Fruit fly (Drosophila melanogaster) whole organism, embryonic: Measurements from ENCODE around the gene CG43088.
A peak's percentile ranks its signal among the peaks of the same experiment; 100 is the strongest.

ENCODE experiments used
- Adf1 ChIP-seq: fragments of 200-800 bp; sonication (Bioruptor generic); IDR thresholded peaks from 2 replicates; pipeline ENCODE4 v1.3.6; 2022; ENCODE audit warnings: missing biosample characterization, missing genetic modification characterization
- CG1233 ChIP-seq: fragments of 200-800 bp; sonication (Bioruptor generic); optimal IDR thresholded peaks from 4 replicates; lab custom pipeline; 2018; ENCODE audit warnings: missing biosample characterization, mild to moderate bottlenecking, missing genetic modification characterization
- CG15269 ChIP-seq: fragments of 200-800 bp; sonication (Bioruptor generic); optimal IDR thresholded peaks from 2 replicates; lab custom pipeline; 2018; ENCODE audit warnings: missing biosample characterization, mild to moderate bottlenecking, missing genetic modification characterization, moderate library complexity
- CG15479 ChIP-seq: fragments of 200-800 bp; sonication (Bioruptor generic); optimal IDR thresholded peaks from 3 replicates; lab custom pipeline; 2019; ENCODE audit warnings: missing biosample characterization, mild to moderate bottlenecking, missing genetic modification characterization, moderate library complexity
- CG17328 ChIP-seq: fragments of 200-800 bp; sonication (Bioruptor generic); IDR thresholded peaks from 2 replicates; pipeline ENCODE4 v1.3.6; 2022; ENCODE audit warnings: missing biosample characterization, missing genetic modification characterization
- CG31224 ChIP-seq: fragments of 200-800 bp; sonication (Bioruptor generic); IDR thresholded peaks from 2 replicates; pipeline ENCODE4 v1.3.6; 2022; ENCODE audit warnings: missing biosample characterization, missing genetic modification characterization
- CG3163 ChIP-seq: fragments of 200-800 bp; sonication (Bioruptor generic); optimal IDR thresholded peaks from 3 replicates; lab custom pipeline; 2016; ENCODE audit warnings: missing biosample characterization, missing genetic modification characterization
- CG3407 ChIP-seq: fragments of 200-800 bp; sonication (Bioruptor generic); optimal IDR thresholded peaks from 2 replicates; lab custom pipeline; 2018; ENCODE audit warnings: missing biosample characterization, mild to moderate bottlenecking, missing genetic modification characterization
- CG34224 ChIP-seq: fragments of 200-800 bp; sonication (Bioruptor generic); IDR thresholded peaks from 3 replicates; pipeline ENCODE4 v1.3.6; 2022; ENCODE audit warnings: missing biosample characterization, missing genetic modification characterization; ENCODE audit not compliant: partially characterized antibody
- CG43689 ChIP-seq: fragments of 200-800 bp; sonication (Bioruptor generic); IDR thresholded peaks from 2 replicates; pipeline ENCODE4 v1.3.6; 2022; ENCODE audit warnings: missing biosample characterization, missing genetic modification characterization
- CG6689 ChIP-seq: fragments of 200-800 bp; sonication (Bioruptor generic); IDR thresholded peaks from 2 replicates; pipeline ENCODE4 v1.3.6; 2022; ENCODE audit warnings: missing biosample characterization, missing genetic modification characterization
- CG6765 ChIP-seq: fragments of 200-800 bp; sonication (Bioruptor generic); optimal IDR thresholded peaks from 3 replicates; lab custom pipeline; 2017; ENCODE audit warnings: missing biosample characterization, mild to moderate bottlenecking, missing genetic modification characterization
- CG8290 ChIP-seq, 3 experiments: fragments of 200-800 bp; sonication (Bioruptor generic); optimal IDR thresholded peaks; 2 replicates each; lab custom pipeline; 2016 to 2019; ENCODE audit warnings: missing biosample characterization in 3 of 3, missing genetic modification characterization in 3 of 3, mild to moderate bottlenecking in 2 of 3, moderate library complexity in 1 of 3
- CG8359 ChIP-seq: fragments of 200-800 bp; sonication (Bioruptor generic); optimal IDR thresholded peaks from 2 replicates; lab custom pipeline; 2017; ENCODE audit warnings: missing biosample characterization, mild to moderate bottlenecking, missing genetic modification characterization, borderline replicate concordance
- CG9817 ChIP-seq: fragments of 200-800 bp; sonication (Bioruptor generic); optimal IDR thresholded peaks from 2 replicates; lab custom pipeline; 2018; ENCODE audit warnings: missing biosample characterization, mild to moderate bottlenecking, missing genetic modification characterization, moderate library complexity
- CTCF ChIP-seq: fragments of 200-800 bp; sonication (Bioruptor generic); optimal IDR thresholded peaks from 2 replicates; lab custom pipeline; 2017; ENCODE audit warnings: missing biosample characterization, mild to moderate bottlenecking, missing genetic modification characterization, moderate library complexity
- Dad ChIP-seq: fragments of 200-800 bp; sonication (Bioruptor generic); optimal IDR thresholded peaks from 3 replicates; lab custom pipeline; 2016; ENCODE audit warnings: missing biosample characterization, missing genetic modification characterization
- Deaf1 ChIP-seq: fragments of 200-800 bp; optimal IDR thresholded peaks from 3 replicates; lab custom pipeline; 2019; ENCODE audit warnings: missing biosample characterization, mild to moderate bottlenecking, missing genetic modification characterization, moderate library complexity
- E2f2 ChIP-seq: fragments of 200-800 bp; sonication (Bioruptor generic); IDR thresholded peaks from 2 replicates; pipeline ENCODE4 v1.3.6; 2022; ENCODE audit warnings: missing biosample characterization, missing genetic modification characterization
- Med ChIP-seq: fragments of 200-800 bp; sonication (Bioruptor generic); peaks from one replicate; lab custom pipeline; 2016; ENCODE audit warnings: missing biosample characterization, missing genetic modification characterization, mild to moderate bottlenecking, inconsistent platforms, moderate library complexity
- Neu2 ChIP-seq: fragments of 200-800 bp; sonication (Bioruptor generic); optimal IDR thresholded peaks from 3 replicates; lab custom pipeline; 2016; ENCODE audit warnings: missing biosample characterization, missing genetic modification characterization, borderline replicate concordance
- Nf-YC ChIP-seq: fragments of 200-800 bp; optimal IDR thresholded peaks from 3 replicates; lab custom pipeline; 2019; ENCODE audit warnings: missing biosample characterization, mild to moderate bottlenecking, missing genetic modification characterization, moderate library complexity
- Poxn ChIP-seq: fragments of 200-800 bp; sonication (Bioruptor generic); IDR thresholded peaks from 2 replicates; pipeline ENCODE4 v1.3.6; 2022; ENCODE audit warnings: missing biosample characterization, missing genetic modification characterization
- Scr ChIP-seq: fragments of 200-800 bp; sonication (Bioruptor generic); IDR thresholded peaks from 2 replicates; pipeline ENCODE4 v1.3.6; 2022; ENCODE audit warnings: missing biosample characterization, missing genetic modification characterization; ENCODE audit not compliant: partially characterized antibody
- Trl ChIP-seq, 3 experiments: fragments of >200 bp in 2 of 3; fragments of 200-800 bp in 1 of 3; sonication (Bioruptor generic) in 1 of 3; optimal IDR thresholded peaks; 2 replicates in 1 of 3; 3 replicates in 2 of 3; lab custom pipeline; 2016 to 2017; ENCODE audit warnings: missing biosample characterization in 1 of 3, missing genetic modification characterization in 1 of 3
- al ChIP-seq: fragments of 200-800 bp; sonication (Bioruptor generic); IDR thresholded peaks from 2 replicates; pipeline ENCODE4 v1.3.6; 2022; ENCODE audit warnings: missing biosample characterization, missing genetic modification characterization
- amos ChIP-seq: fragments of 200-800 bp; sonication (Bioruptor generic); IDR thresholded peaks from 2 replicates; pipeline ENCODE4 v1.3.6; 2022; ENCODE audit warnings: missing biosample characterization, missing genetic modification characterization; ENCODE audit not compliant: partially characterized antibody
- cg ChIP-seq: fragments of 200-800 bp; sonication (Bioruptor generic); optimal IDR thresholded peaks from 3 replicates; lab custom pipeline; 2019; ENCODE audit warnings: missing biosample characterization, mild to moderate bottlenecking, missing genetic modification characterization, moderate library complexity
- chinmo ChIP-seq: fragments of 200-800 bp; sonication (Bioruptor generic); IDR thresholded peaks from 4 replicates; pipeline ENCODE4 v1.3.6; 2022; ENCODE audit warnings: missing biosample characterization, missing genetic modification characterization; ENCODE audit not compliant: partially characterized antibody
- eve ChIP-seq, 2 experiments: fragments of >200 bp; optimal IDR thresholded peaks; 2 replicates each; lab custom pipeline; 2017; ENCODE audit warnings: missing biosample characterization in 2 of 2, missing genetic modification characterization in 2 of 2
- gce ChIP-seq: fragments of 200-800 bp; sonication (Bioruptor generic); IDR thresholded peaks from 3 replicates; pipeline ENCODE4 v1.3.6; 2022; ENCODE audit warnings: missing biosample characterization, missing genetic modification characterization
- grn ChIP-seq: fragments of 200-800 bp; sonication (Bioruptor generic); optimal IDR thresholded peaks from 3 replicates; lab custom pipeline; 2017; ENCODE audit warnings: missing biosample characterization, missing genetic modification characterization
- ind ChIP-seq: fragments of 200-800 bp; sonication (Bioruptor generic); optimal IDR thresholded peaks from 3 replicates; lab custom pipeline; 2016; ENCODE audit warnings: missing biosample characterization, missing genetic modification characterization
- klu ChIP-seq: fragments of 200-800 bp; sonication (Bioruptor generic); IDR thresholded peaks from 2 replicates; pipeline ENCODE4 v1.3.6; 2022; ENCODE audit warnings: missing biosample characterization, missing genetic modification characterization
- lov ChIP-seq, 2 experiments: fragments of 200-800 bp in 1 of 2; fragments of >200 bp in 1 of 2; sonication (Bioruptor generic) in 1 of 2; IDR thresholded peaks in 1 of 2; optimal IDR thresholded peaks in 1 of 2; 2 replicates in 1 of 2; 3 replicates in 1 of 2; pipeline versions ENCODE4 v1.3.6 to Lab custom; 2017 to 2022; ENCODE audit warnings: missing biosample characterization in 1 of 2, missing genetic modification characterization in 1 of 2
- luna ChIP-seq: fragments of 200-800 bp; sonication (Bioruptor generic); optimal IDR thresholded peaks from 2 replicates; lab custom pipeline; 2016; ENCODE audit warnings: missing biosample characterization, missing genetic modification characterization
- rib ChIP-seq: fragments of 200-800 bp; sonication (Bioruptor generic); IDR thresholded peaks from 2 replicates; pipeline ENCODE4 v1.3.6; 2022; ENCODE audit warnings: missing biosample characterization, missing genetic modification characterization
- sim ChIP-seq: fragments of 200-800 bp; sonication (Bioruptor generic); IDR thresholded peaks from 2 replicates; pipeline ENCODE4 v1.3.6; 2022; ENCODE audit warnings: missing biosample characterization, missing genetic modification characterization
- sisA ChIP-seq: fragments of 200-800 bp; sonication (Bioruptor generic); IDR thresholded peaks from 2 replicates; pipeline ENCODE4 v1.3.6; 2022; ENCODE audit warnings: missing biosample characterization, missing genetic modification characterization
- sna ChIP-seq: fragments of 200-800 bp; sonication (Bioruptor generic); IDR thresholded peaks from 2 replicates; pipeline ENCODE4 v1.3.6; 2022; ENCODE audit warnings: missing biosample characterization, missing genetic modification characterization; ENCODE audit not compliant: partially characterized antibody
- sob ChIP-seq: fragments of 200-800 bp; sonication (Bioruptor generic); IDR thresholded peaks from 2 replicates; pipeline ENCODE4 v1.3.6; 2022; ENCODE audit warnings: missing biosample characterization, missing genetic modification characterization
- stwl ChIP-seq: fragments of 200-800 bp; sonication (Bioruptor generic); optimal IDR thresholded peaks from 3 replicates; lab custom pipeline; 2018; ENCODE audit warnings: missing biosample characterization, mild to moderate bottlenecking, missing genetic modification characterization, moderate library complexity
- tll ChIP-seq, 2 experiments: fragments of 200-800 bp in 1 of 2; fragments of >200 bp in 1 of 2; sonication (Bioruptor generic) in 1 of 2; optimal IDR thresholded peaks; 2 replicates each; lab custom pipeline; 2017 to 2019; ENCODE audit warnings: missing biosample characterization in 2 of 2, missing genetic modification characterization in 2 of 2, mild to moderate bottlenecking in 1 of 2, moderate library complexity in 1 of 2
- twi ChIP-seq: fragments of 200-800 bp; optimal IDR thresholded peaks from 2 replicates; lab custom pipeline; 2019; ENCODE audit warnings: missing biosample characterization, mild to moderate bottlenecking, missing genetic modification characterization, moderate library complexity
- unc-4 ChIP-seq: fragments of 200-800 bp; sonication (Bioruptor generic); IDR thresholded peaks from 2 replicates; pipeline ENCODE4 v1.3.6; 2022; ENCODE audit warnings: missing biosample characterization, missing genetic modification characterization; ENCODE audit not compliant: partially characterized antibody
- zen2 ChIP-seq: fragments of 200-800 bp; sonication (Bioruptor generic); IDR thresholded peaks from 3 replicates; pipeline ENCODE4 v1.3.6; 2022; ENCODE audit warnings: missing biosample characterization, missing genetic modification characterization; ENCODE audit not compliant: partially characterized antibody

Gene CG43088

dm6 chrX:14702058-14702457, at the start of gene CG43088:
Gene CG43088 (plus strand): TSS chrX:14702358.
- TF ChIP-seq CG8359 (GFP tag; lab: Kevin White, UChicago) (no peak), tll (GFP tag; optimal IDR thresholded peaks at IDR 0.05; lab: Kevin White, UChicago) (no peak)

- TF ChIP-seq ind (no peak), CG8359 (GFP tag; lab: Kevin White, UChicago) (peak; percentile 32), lov (optimal IDR thresholded peaks at IDR 0.05; lab: Kevin White, UChicago) (no peak), lov (GFP tag; IDR thresholded peaks at IDR 0.05; lab: Robert Waterston, UW) (peak; percentile 60; the same call in 1 of the 3 replicates), Adf1 (peak; percentile 37; the same call in 1 of the 2 replicates), klu (GFP tag; lab: Robert Waterston, UW) (no peak), sob (0 out of 2 replicates have a peak, but pooled peaks have one; percentile 32), eve (GFP tag; optimal IDR thresholded peaks at IDR 0.05; lab: Kevin White, UChicago) (no peak), sim (GFP tag; lab: Robert Waterston, UW) (no peak), zen2 (0 out of 3 replicates have a peak, but pooled peaks have one; percentile 40), al (GFP tag; lab: Robert Waterston, UW) (no peak), Neu2 (GFP tag; lab: Kevin White, UChicago) (no peak), CG8290 (GFP tag; optimal IDR thresholded peaks at IDR 0.05; lab: Kevin White, UChicago) (peak; percentile 27), CG8290 (tag; optimal IDR thresholded peaks at IDR 0.05; lab: Kevin White, UChicago) (peak in 1 of 2 experiments; percentile 38), CG1233 (GFP tag; lab: Kevin White, UChicago) (no peak), grn (GFP tag; lab: Kevin White, UChicago) (peak; percentile 55), chinmo (GFP tag; lab: Robert Waterston, UW) (peak; percentile 89; the same call in 3 of the 4 replicates), CG31224 (no peak), sna (GFP tag; lab: Robert Waterston, UW) (peak; percentile 27; the same call in 1 of the 2 replicates), Trl (optimal IDR thresholded peaks at IDR 0.05; lab: Kevin White, UChicago) (peak; percentile 74 to 84), Trl (GFP tag; optimal IDR thresholded peaks at IDR 0.05; lab: Kevin White, UChicago) (no peak), Deaf1 (tag; lab: Kevin White, UChicago) (peak; percentile 99), CG17328 (GFP tag; lab: Robert Waterston, UW) (peak; percentile 41; the same call in 1 of the 2 replicates), Poxn (GFP tag; lab: Robert Waterston, UW) (no peak), sisA (GFP tag; lab: Robert Waterston, UW) (no peak), Scr (GFP tag; lab: Robert Waterston, UW) (peak; percentile 31; the same call in 1 of the 2 replicates), CG34224 (GFP tag; lab: Robert Waterston, UW) (peak; percentile 52; the same call in 1 of the 3 replicates), CG6765 (no peak), Nf-YC (tag; lab: Kevin White, UChicago) (peak; percentile 20), CG6689 (0 out of 2 replicates have a peak, but pooled peaks have one; percentile 22), CG9817 (tag; lab: Kevin White, UChicago) (no peak), cg (GFP tag; lab: Kevin White, UChicago) (peak; percentile 84), CTCF (GFP tag; lab: Kevin White, UChicago) (no peak), twi (tag; lab: Kevin White, UChicago) (no peak), CG3163 (no peak), CG15479 (GFP tag; lab: Kevin White, UChicago) (peak; percentile 73), rib (GFP tag; lab: Robert Waterston, UW) (peak; percentile 81), amos (GFP tag; lab: Robert Waterston, UW) (peak; percentile 4; the same call in 1 of the 2 replicates), gce (0 out of 3 replicates have a peak, but pooled peaks have one; percentile 5), Med (GFP tag; lab: Kevin White, UChicago) (peak; percentile 86), CG43689 (GFP tag; lab: Robert Waterston, UW) (no peak), E2f2 (GFP tag; lab: Robert Waterston, UW) (0 out of 2 replicates have a peak, but pooled peaks have one; percentile 26), CG3407 (no peak), luna (GFP tag; lab: Kevin White, UChicago) (no peak), Dad (GFP tag; lab: Kevin White, UChicago) (no peak), stwl (tag; lab: Kevin White, UChicago) (peak; percentile 3), unc-4 (GFP tag; lab: Robert Waterston, UW) (no peak; the same call in 1 of the 2 replicates), CG15269 (tag; lab: Kevin White, UChicago) (peak; percentile 43)
These were observed 48.5 kb upstream of the CG43088 start, which contains the start of gene NetA for dm6 chrX:14653691-14654090. Gene NetA (minus strand): TSS chrX:14653928.
